Fruit fly (Drosophila melanogaster) whole organism, adult: ENCODE results near the gene Eip63E.

Source experiments
- CG11617 ChIP-seq: fragments of 200-800 bp; sonication (Bioruptor generic); optimal IDR thresholded peaks from 2 replicates; lab custom pipeline; 2017; ENCODE audit warnings: mild to moderate bottlenecking, missing biosample characterization, missing genetic modification reagents, missing genetic modification characterization
- CG12768 ChIP-seq: fragments of 200-800 bp; sonication (Bioruptor generic); optimal IDR thresholded peaks from 2 replicates; lab custom pipeline; 2017; ENCODE audit warnings: missing biosample characterization, missing genetic modification characterization, mild to moderate bottlenecking, moderate library complexity, missing genetic modification reagents
- CG33017 ChIP-seq: fragments of 200-800 bp; sonication (Bioruptor generic); optimal IDR thresholded peaks from 2 replicates; lab custom pipeline; 2018; ENCODE audit warnings: missing biosample characterization, mild to moderate bottlenecking, missing genetic modification characterization, moderate library complexity
- CG5204 ChIP-seq: fragments of 200-800 bp; sonication (Bioruptor generic); optimal IDR thresholded peaks from 2 replicates; lab custom pipeline; 2016; ENCODE audit warnings: missing biosample characterization, missing genetic modification characterization
- CG7045 ChIP-seq: fragments of 200-800 bp; sonication (Bioruptor generic); optimal IDR thresholded peaks from 2 replicates; lab custom pipeline; 2017; ENCODE audit warnings: missing biosample characterization, mild to moderate bottlenecking, missing genetic modification characterization
- Clk ChIP-seq: fragments of 200-800 bp; sonication (Bioruptor generic); optimal IDR thresholded peaks from 2 replicates; lab custom pipeline; 2017; ENCODE audit warnings: missing biosample characterization, missing genetic modification characterization
- Hr96 ChIP-seq: fragments of 200-800 bp; sonication (Bioruptor generic); optimal IDR thresholded peaks from 2 replicates; lab custom pipeline; 2016; ENCODE audit warnings: missing biosample characterization, missing genetic modification characterization
- cic ChIP-seq: fragments of 200-800 bp; sonication (Bioruptor generic); optimal IDR thresholded peaks from 2 replicates; lab custom pipeline; 2017; ENCODE audit warnings: missing biosample characterization, mild to moderate bottlenecking, missing genetic modification characterization, moderate library complexity
- kay ChIP-seq: fragments of 200-800 bp; sonication (Bioruptor generic); peaks from one replicate; lab custom pipeline; 2016; ENCODE audit warnings: missing biosample characterization, missing genetic modification characterization, borderline replicate concordance
- ovo ChIP-seq: fragments of 200-800 bp; sonication (Bioruptor generic); optimal IDR thresholded peaks from 2 replicates; lab custom pipeline; 2016; ENCODE audit warnings: missing biosample characterization, missing genetic modification characterization
- toe ChIP-seq: fragments of 200-800 bp; sonication (Bioruptor generic); optimal IDR thresholded peaks from 2 replicates; lab custom pipeline; 2016; ENCODE audit warnings: missing biosample characterization, missing genetic modification characterization

- no peak for TF ChIP-seq CG33017 (tag; lab: Kevin White, UChicago)
- no peak for TF ChIP-seq CG5204 (GFP tag; lab: Kevin White, UChicago)
- TF ChIP-seq cic, result no peak
- no peak for TF ChIP-seq Hr96 (GFP tag; lab: Kevin White, UChicago)
- no peak for TF ChIP-seq toe (GFP tag; lab: Kevin White, UChicago)
- TF ChIP-seq kay, result no peak
- no peak for TF ChIP-seq CG12768
- no peak for TF ChIP-seq Clk (GFP tag; lab: Kevin White, UChicago)
- TF ChIP-seq CG7045 (GFP tag; lab: Kevin White, UChicago), result no peak
- TF ChIP-seq CG11617 (GFP tag; lab: Kevin White, UChicago), result no peak
- no peak for TF ChIP-seq ovo (GFP tag; lab: Kevin White, UChicago)
Observed at dm6 chr3L:3640916-3641315, 125.4 kb downstream of the Eip63E start.
